Fruit fly (Drosophila melanogaster) whole organism: ENCODE results near the gene rdgC.

Experiments used
- CG8478 ChIP-seq: fragments of >200 bp; optimal IDR thresholded peaks from 2 replicates; lab custom pipeline; 2018; ENCODE audit warnings: inconsistent platforms
- Dll ChIP-seq: fragments of >200 bp; optimal IDR thresholded peaks from 2 replicates; lab custom pipeline; 2017
- EcR ChIP-seq, 2 experiments: fragments of >200 bp; optimal IDR thresholded peaks; 2 replicates each; lab custom pipeline; 2017; ENCODE audit warnings: missing biosample characterization in 2 of 2, missing genetic modification characterization in 2 of 2, missing genetic modification reagents in 2 of 2
- pan ChIP-seq: fragments of >200 bp; optimal IDR thresholded peaks from 2 replicates; lab custom pipeline; 2017
- psq ChIP-seq: fragments of >200 bp; optimal IDR thresholded peaks from 2 replicates; lab custom pipeline; 2017
- usp ChIP-seq: fragments of >200 bp; optimal IDR thresholded peaks from 2 replicates; lab custom pipeline; 2017; ENCODE audit warnings: missing biosample characterization, missing genetic modification characterization, mixed read lengths

rdgC gene

dm6 chr3L:20309354-20309753 lies 61.5 kb downstream of the rdgC start, which contains the start of gene polo:
Gene polo, plus strand, starts transcription at chr3L:20309654.
- TF ChIP-seq Dll (lab: Kevin White, UChicago) (no peak), usp (GFP tag; lab: Kevin White, UChicago) (no peak), CG8478 (lab: Kevin White, UChicago) (no peak), psq (lab: Kevin White, UChicago) (no peak), pan (no peak), EcR (GFP tag; optimal IDR thresholded peaks at IDR 0.05; lab: Kevin White, UChicago) (no peak)

- TF ChIP-seq psq (lab: Kevin White, UChicago) (no peak), Dll (lab: Kevin White, UChicago) (no peak), usp (GFP tag; lab: Kevin White, UChicago) (no peak), CG8478 (lab: Kevin White, UChicago) (no peak), pan (no peak), EcR (GFP tag; optimal IDR thresholded peaks at IDR 0.05; lab: Kevin White, UChicago) (no peak)
Measured at dm6 chr3L:20309758-20310733, 62.2 kb downstream of the rdgC start.

dm6 chr3L:20313469-20313868 lies 65.6 kb downstream of the rdgC start, which contains the start of gene alphaSnap:
Gene alphaSnap, plus strand, starts transcription at chr3L:20313632.
- TF ChIP-seq Dll (lab: Kevin White, UChicago), result no peak
- no peak for TF ChIP-seq pan
- no peak for TF ChIP-seq CG8478 (lab: Kevin White, UChicago)
- no peak for TF ChIP-seq psq (lab: Kevin White, UChicago)
- TF ChIP-seq usp (GFP tag; lab: Kevin White, UChicago), result no peak
- no peak for TF ChIP-seq EcR (GFP tag; optimal IDR thresholded peaks at IDR 0.05; lab: Kevin White, UChicago)
